Fruit fly (Drosophila melanogaster) whole organism, pupa: ENCODE data around the gene wus.

Experiments used
- CG13204 ChIP-seq: fragments of 200-800 bp; sonication (Bioruptor generic); optimal IDR thresholded peaks from 2 replicates; lab custom pipeline; 2018; ENCODE audit warnings: missing biosample characterization, mild to moderate bottlenecking, missing genetic modification characterization, moderate library complexity
- CG15710 ChIP-seq: fragments of 200-800 bp; sonication (Bioruptor generic); optimal IDR thresholded peaks from 2 replicates; lab custom pipeline; 2018; ENCODE audit warnings: missing biosample characterization, mild to moderate bottlenecking, missing genetic modification characterization, moderate library complexity
- CG17806 ChIP-seq: fragments of 200-800 bp; sonication (Bioruptor generic); optimal IDR thresholded peaks from 2 replicates; lab custom pipeline; 2018; ENCODE audit warnings: missing biosample characterization, mild to moderate bottlenecking, missing genetic modification characterization, moderate library complexity
- CG32121 ChIP-seq: fragments of 200-800 bp; sonication (Bioruptor generic); IDR thresholded peaks from 2 replicates; pipeline ENCODE4 v1.3.6; 2022; ENCODE audit warnings: missing biosample characterization, missing genetic modification characterization
- CG34367 ChIP-seq: fragments of 200-800 bp; sonication (Bioruptor generic); optimal IDR thresholded peaks from 2 replicates; lab custom pipeline; 2018; ENCODE audit warnings: missing biosample characterization, mild to moderate bottlenecking, missing genetic modification characterization
- CG4496 ChIP-seq: fragments of 200-800 bp; sonication (Bioruptor generic); IDR thresholded peaks from 3 replicates; pipeline ENCODE4 v1.3.6; 2022; ENCODE audit warnings: missing biosample characterization, missing genetic modification characterization
- CG8159 ChIP-seq: fragments of 200-800 bp; sonication (Bioruptor generic); optimal IDR thresholded peaks from 3 replicates; lab custom pipeline; 2018; ENCODE audit warnings: missing biosample characterization, mild to moderate bottlenecking, missing genetic modification characterization, moderate library complexity
- CG8301 ChIP-seq: fragments of 200-800 bp; sonication (Bioruptor generic); optimal IDR thresholded peaks from 2 replicates; lab custom pipeline; 2018; ENCODE audit warnings: missing biosample characterization, mild to moderate bottlenecking, missing genetic modification characterization
- CG9948 ChIP-seq: fragments of 200-800 bp; sonication (Bioruptor generic); optimal IDR thresholded peaks from 2 replicates; lab custom pipeline; 2018; ENCODE audit warnings: missing biosample characterization, mild to moderate bottlenecking, missing genetic modification characterization, moderate library complexity
- Snoo ChIP-seq: fragments of 200-800 bp; sonication (Bioruptor generic); optimal IDR thresholded peaks from 3 replicates; lab custom pipeline; 2017; ENCODE audit warnings: missing biosample characterization, mild to moderate bottlenecking, missing genetic modification characterization, inconsistent platforms
- fd96Ca ChIP-seq: fragments of 200-800 bp; sonication (Bioruptor generic); IDR thresholded peaks from 3 replicates; pipeline ENCODE4 v1.3.6; 2022; ENCODE audit warnings: missing biosample characterization, missing genetic modification characterization
- rn ChIP-seq: fragments of 200-800 bp; sonication (Bioruptor generic); IDR thresholded peaks from 2 replicates; pipeline ENCODE4 v1.3.6; 2022; ENCODE audit warnings: missing biosample characterization, missing genetic modification characterization

wus gene

DNA sequence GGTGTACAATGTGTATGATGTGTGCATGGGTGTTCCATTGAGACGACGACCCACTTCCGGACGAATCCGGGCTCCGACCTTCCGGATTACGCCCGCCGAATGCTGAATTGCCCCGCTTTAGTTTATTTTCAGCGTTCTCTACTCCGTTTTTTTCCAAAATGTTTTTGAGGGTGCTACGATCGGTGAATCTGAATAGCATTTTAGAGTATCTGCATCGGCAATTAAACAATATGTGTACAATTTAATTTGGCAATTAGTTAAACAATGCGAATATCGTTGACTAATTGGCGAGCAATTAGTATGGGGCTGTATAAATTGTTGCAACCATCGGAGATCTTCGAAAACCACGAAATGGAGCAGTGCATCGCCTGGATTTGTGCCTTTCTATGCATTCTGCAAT lies 51.2 kb downstream of the wus start, which contains the start of gene CG13002:
CG13002 (plus strand) TSS at position 301 of the 400 bp plus-strand sequence.
- TF ChIP-seq CG13204 (GFP tag; lab: Kevin White, UChicago) = no peak
- no peak for TF ChIP-seq Snoo
- no peak for TF ChIP-seq CG8301 (tag; lab: Kevin White, UChicago)
- TF ChIP-seq CG9948 = no peak
- TF ChIP-seq CG15710 (tag; lab: Kevin White, UChicago) = no peak
- TF ChIP-seq rn = no peak
- no peak for TF ChIP-seq CG17806
- TF ChIP-seq fd96Ca (GFP tag; lab: Robert Waterston, UW) = no peak
- TF ChIP-seq CG34367 (tag; lab: Kevin White, UChicago) = no peak
- no peak for TF ChIP-seq CG4496 (GFP tag; lab: Robert Waterston, UW)
- no peak for TF ChIP-seq CG8159 (tag; lab: Kevin White, UChicago)
- no peak for TF ChIP-seq CG32121 (GFP tag; lab: Robert Waterston, UW)
